Worm (Caenorhabditis elegans) whole organism, L4/young adult: ENCODE data around the gene dnj-11.

Experiments
- dao-5 ChIP-seq: sonication (generic microtip); optimal IDR thresholded peaks from 2 replicates; lab custom pipeline; 2016; ENCODE audit warnings: missing genotype, missing genetic modification characterization, moderate library complexity, missing compliant biosample characterization
- him-1 ChIP-seq: sonication (generic microtip); optimal IDR thresholded peaks from 2 replicates; lab custom pipeline; 2016; ENCODE audit warnings: missing genotype, missing genetic modification reagents, missing genetic modification characterization, missing compliant biosample characterization

DNA sequence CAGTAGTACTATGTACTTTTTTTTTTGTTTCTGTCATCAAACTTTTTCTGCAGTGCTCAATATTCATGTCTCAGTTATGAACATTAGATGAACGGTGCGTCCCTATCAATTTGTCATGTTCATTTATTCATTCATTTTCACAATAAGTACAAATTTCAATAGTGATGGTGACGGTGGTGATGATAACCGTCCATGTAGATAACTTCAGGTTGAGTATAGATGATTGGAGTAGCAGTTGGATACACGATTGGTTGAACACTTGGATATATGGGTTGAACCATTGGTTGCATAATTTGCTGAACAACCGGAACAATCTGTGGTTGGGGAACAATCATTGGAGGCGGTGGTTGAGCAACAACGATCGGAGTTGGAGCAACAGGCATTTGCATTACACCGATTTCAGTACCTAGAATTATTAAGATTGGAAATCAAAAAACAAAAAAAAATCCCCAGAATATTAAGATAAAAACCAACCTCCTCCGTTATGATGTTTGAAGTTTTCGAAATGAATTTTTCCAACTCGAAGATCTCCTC lies 2.5 kb downstream of the dnj-11 start:
- TF ChIP-seq dao-5 = no peak
- no peak for TF ChIP-seq him-1 (tag; lab: Kevin White, UChicago)
